Worm (Caenorhabditis elegans): ENCODE results near the gene lgc-32.

ce11 chrX:661727-662330 is 10.1 kb upstream of the lgc-32 start, which contains the start of gene rund-1:
- TF ChIP-seq lin-39 (tag; optimal IDR thresholded peaks at IDR 0.05) (peak; percentile 8), nhr-23 (tag; optimal IDR thresholded peaks at IDR 0.05) (no peak), nhr-11 (tag; optimal IDR thresholded peaks at IDR 0.05) (peak; percentile 41), ZK546.5 (tag; optimal IDR thresholded peaks at IDR 0.05) (no peak), skn-1 (tag; optimal IDR thresholded peaks at IDR 0.05) (no peak), jun-1 (tag; optimal IDR thresholded peaks at IDR 0.05) (no peak)
